Worm (Caenorhabditis elegans) whole organism, L4 larva: ENCODE results near the gene algn-13.
A peak's percentile ranks its signal among the peaks of the same experiment; 100 is the strongest.

Experiments
- F10B5.3 ChIP-seq: sonication (generic microtip); optimal IDR thresholded peaks from 2 replicates; lab custom pipeline; 2016; ENCODE audit warnings: mild to moderate bottlenecking, missing genetic modification characterization, missing compliant biosample characterization
- F44E2.7 ChIP-seq: fragments of 200-800 bp; sonication (Bioruptor generic); IDR thresholded peaks from 2 replicates; pipeline ENCODE4 v2.1.2; 2022; ENCODE audit warnings: missing genetic modification characterization, missing compliant biosample characterization
- R02D3.7 ChIP-seq: fragments of 150-350 bp; sonication (generic microtip); optimal IDR thresholded peaks from 3 replicates; lab custom pipeline; 2014; ENCODE audit warnings: missing biosample characterization, missing genetic modification characterization
- Y105C5A.15 ChIP-seq: fragments of 200-800 bp; sonication (Bioruptor generic); IDR thresholded peaks from 2 replicates; pipeline ENCODE4 v1.3.6; 2022; ENCODE audit warnings: missing genetic modification characterization, missing compliant biosample characterization
- Y48G9A.11 ChIP-seq: fragments of 200-800 bp; sonication (Bioruptor generic); IDR thresholded peaks from 2 replicates; pipeline ENCODE4 v1.3.6; 2022; ENCODE audit warnings: missing genetic modification reagents, missing genetic modification characterization, missing compliant biosample characterization
- Y75B8A.6 ChIP-seq: fragments of 200-800 bp; sonication (Bioruptor generic); IDR thresholded peaks from 2 replicates; pipeline ENCODE4 v1.3.6; 2022; ENCODE audit warnings: missing genetic modification reagents, missing genetic modification characterization, missing compliant biosample characterization
- aha-1 ChIP-seq: fragments of 150-350 bp; peaks from one replicate; lab custom pipeline; 2014; ENCODE audit warnings: missing biosample characterization, missing genetic modification characterization
- arid-1 ChIP-seq: fragments of 200-800 bp; sonication (Bioruptor generic); conservative IDR thresholded peaks from 2 replicates; pipeline ENCODE4 v1.3.6; 2022; ENCODE audit warnings: missing genetic modification reagents, missing genetic modification characterization, missing compliant biosample characterization
- attf-4 ChIP-seq: sonication (generic microtip); optimal IDR thresholded peaks from 3 replicates; lab custom pipeline; 2017; ENCODE audit warnings: missing biosample characterization, missing genetic modification characterization
- ceh-20 ChIP-seq: fragments of 200-800 bp; sonication (Bioruptor generic); IDR thresholded peaks from 2 replicates; pipeline ENCODE4 v1.3.6; 2022; ENCODE audit warnings: missing genetic modification reagents, missing genetic modification characterization, missing compliant biosample characterization
- ceh-32 ChIP-seq: sonication (generic microtip); optimal IDR thresholded peaks from 2 replicates; lab custom pipeline; 2016; ENCODE audit warnings: mild to moderate bottlenecking, missing genetic modification characterization, missing compliant biosample characterization; ENCODE audit not compliant: poor library complexity
- ceh-82 ChIP-seq: sonication (generic microtip); optimal IDR thresholded peaks from 2 replicates; lab custom pipeline; 2017; ENCODE audit warnings: missing biosample characterization, missing genetic modification characterization
- ces-1 ChIP-seq: fragments of 150-350 bp; sonication (generic microtip); optimal IDR thresholded peaks from 4 replicates; lab custom pipeline; 2014; ENCODE audit warnings: missing biosample characterization, missing genetic modification reagents, missing genetic modification characterization
- daf-16 ChIP-seq, 3 experiments: sonication (generic microtip); optimal IDR thresholded peaks; 2 replicates each; lab custom pipeline; 2016 to 2017; ENCODE audit warnings: missing genetic modification characterization in 3 of 3, missing genetic modification reagents in 3 of 3, mild to moderate bottlenecking in 2 of 3, missing compliant biosample characterization in 2 of 3, missing biosample characterization in 1 of 3, moderate library complexity in 1 of 3
- daf-19 ChIP-seq: fragments of 200-800 bp; sonication (Bioruptor generic); conservative IDR thresholded peaks from 2 replicates; pipeline ENCODE4 v1.3.6; 2022; ENCODE audit warnings: missing genetic modification characterization, missing compliant biosample characterization
- dmd-6 ChIP-seq: fragments of 200-800 bp; sonication (Bioruptor generic); IDR thresholded peaks from 2 replicates; pipeline ENCODE4 v1.3.6; 2022; ENCODE audit warnings: missing genetic modification reagents, missing genetic modification characterization, missing compliant biosample characterization
- dmd-8 ChIP-seq: fragments of 200-800 bp; sonication (Bioruptor generic); IDR thresholded peaks from 2 replicates; pipeline ENCODE4 v1.3.6; 2022; ENCODE audit warnings: missing genetic modification characterization, missing compliant biosample characterization
- dmd-9 ChIP-seq: fragments of 200-800 bp; sonication (Bioruptor generic); IDR thresholded peaks from 2 replicates; pipeline ENCODE4 v1.3.6; 2022; ENCODE audit warnings: missing genetic modification reagents, missing genetic modification characterization, missing compliant biosample characterization
- dve-1 ChIP-seq: sonication (generic microtip); optimal IDR thresholded peaks from 2 replicates; lab custom pipeline; 2017; ENCODE audit warnings: antibody characterized with exemption, mild to moderate bottlenecking, missing genetic modification characterization, missing compliant biosample characterization; ENCODE audit not compliant: insufficient read depth
- egl-43 ChIP-seq: fragments of 200-800 bp; sonication (Bioruptor generic); IDR thresholded peaks from 2 replicates; pipeline ENCODE4 v1.3.6; 2022; ENCODE audit warnings: missing genetic modification reagents, missing genetic modification characterization, missing compliant biosample characterization
- fkh-10 ChIP-seq: fragments of 150-350 bp; optimal IDR thresholded peaks from 2 replicates; lab custom pipeline; 2014; ENCODE audit warnings: missing biosample characterization, missing genetic modification reagents, missing genetic modification characterization
- gei-8 ChIP-seq: fragments of 200-800 bp; sonication (Bioruptor generic); optimal IDR thresholded peaks from 2 replicates; lab custom pipeline; 2018; ENCODE audit warnings: mild to moderate bottlenecking, missing genetic modification characterization, missing compliant biosample characterization
- hlh-30 ChIP-seq: sonication (generic microtip); optimal IDR thresholded peaks from 2 replicates; lab custom pipeline; 2017; ENCODE audit warnings: antibody characterized with exemption, mild to moderate bottlenecking, missing genetic modification characterization, missing compliant biosample characterization; ENCODE audit not compliant: insufficient read depth
- lin-13 ChIP-seq: fragments of 150-350 bp; optimal IDR thresholded peaks from 2 replicates; lab custom pipeline; 2014; ENCODE audit warnings: missing biosample characterization, missing genetic modification reagents, missing genetic modification characterization
- lin-39 ChIP-seq: fragments of 150-350 bp; optimal IDR thresholded peaks from 2 replicates; lab custom pipeline; 2014; ENCODE audit warnings: missing biosample characterization, missing genetic modification reagents, missing genetic modification characterization
- lir-3 ChIP-seq: sonication (generic microtip); optimal IDR thresholded peaks from 2 replicates; lab custom pipeline; 2016; ENCODE audit warnings: mild to moderate bottlenecking, missing genetic modification characterization, missing compliant biosample characterization
- madf-5 ChIP-seq, 2 experiments: fragments of 200-800 bp; sonication (Bioruptor generic); IDR thresholded peaks; 2 replicates each; pipeline ENCODE4 v1.3.6; 2022; ENCODE audit warnings: missing compliant biosample characterization in 2 of 2, missing genetic modification characterization in 2 of 2
- mes-2 ChIP-seq: sonication (generic microtip); optimal IDR thresholded peaks from 2 replicates; lab custom pipeline; 2016; ENCODE audit warnings: missing genotype, mild to moderate bottlenecking, missing genetic modification characterization, missing compliant biosample characterization; ENCODE audit not compliant: poor library complexity, severe bottlenecking
- mxl-2 ChIP-seq: fragments of 200-800 bp; sonication (Bioruptor generic); conservative IDR thresholded peaks from 2 replicates; pipeline ENCODE4 v1.3.6; 2022; ENCODE audit warnings: missing genetic modification reagents, missing genetic modification characterization, missing compliant biosample characterization
- nhr-28 ChIP-seq: fragments of 150-350 bp; optimal IDR thresholded peaks from 2 replicates; lab custom pipeline; 2014; ENCODE audit warnings: missing biosample characterization, missing genetic modification characterization
- nhr-48 ChIP-seq: sonication (generic microtip); optimal IDR thresholded peaks from 2 replicates; lab custom pipeline; 2016; ENCODE audit warnings: mild to moderate bottlenecking, missing genetic modification characterization, missing compliant biosample characterization
- nhr-6 ChIP-seq: fragments of 150-350 bp; optimal IDR thresholded peaks from 2 replicates; lab custom pipeline; 2014; ENCODE audit warnings: missing biosample characterization, missing genetic modification characterization
- pqm-1 ChIP-seq: sonication (generic microtip); optimal IDR thresholded peaks from 2 replicates; lab custom pipeline; 2017; ENCODE audit warnings: missing biosample characterization, missing genetic modification characterization
- rbr-2 ChIP-seq: sonication (generic microtip); optimal IDR thresholded peaks from 2 replicates; lab custom pipeline; 2016; ENCODE audit warnings: missing genotype, missing genetic modification characterization, missing compliant biosample characterization
- skn-1 ChIP-seq: fragments of 150-350 bp; optimal IDR thresholded peaks from 2 replicates; lab custom pipeline; 2014; ENCODE audit warnings: missing biosample characterization, missing genetic modification characterization
- snpc-4 ChIP-seq: fragments of 150-350 bp; optimal IDR thresholded peaks from 2 replicates; lab custom pipeline; 2014; ENCODE audit warnings: missing biosample characterization, missing genetic modification characterization
- spr-1 ChIP-seq: sonication (generic microtip); optimal IDR thresholded peaks from 2 replicates; lab custom pipeline; 2016; ENCODE audit warnings: mild to moderate bottlenecking, missing genetic modification characterization, missing compliant biosample characterization
- tag-97 ChIP-seq: fragments of 200-800 bp; sonication (Bioruptor generic); IDR thresholded peaks from 2 replicates; pipeline ENCODE4 v1.3.6; 2022; ENCODE audit warnings: missing genetic modification characterization, missing compliant biosample characterization
- unc-62 ChIP-seq, 3 experiments: fragments of 150-350 bp in 1 of 3; sonication (generic microtip); optimal IDR thresholded peaks in 2 of 3; peaks in 1 of 3; 1 replicate in 1 of 3; 2 replicates in 2 of 3; lab custom pipeline; 2014 to 2017; ENCODE audit warnings: missing biosample characterization in 3 of 3, missing genetic modification characterization in 3 of 3, missing genetic modification reagents in 3 of 3, missing genotype in 1 of 3
- vab-7 ChIP-seq: fragments of 200-800 bp; sonication (Bioruptor generic); IDR thresholded peaks from 2 replicates; pipeline ENCODE4 v1.3.6; 2022; ENCODE audit warnings: missing genetic modification reagents, missing genetic modification characterization, missing compliant biosample characterization
- zfp-2 ChIP-seq: sonication (generic microtip); optimal IDR thresholded peaks from 2 replicates; lab custom pipeline; 2016; ENCODE audit warnings: mild to moderate bottlenecking, missing genetic modification characterization, missing compliant biosample characterization

The algn-13 gene

DNA sequence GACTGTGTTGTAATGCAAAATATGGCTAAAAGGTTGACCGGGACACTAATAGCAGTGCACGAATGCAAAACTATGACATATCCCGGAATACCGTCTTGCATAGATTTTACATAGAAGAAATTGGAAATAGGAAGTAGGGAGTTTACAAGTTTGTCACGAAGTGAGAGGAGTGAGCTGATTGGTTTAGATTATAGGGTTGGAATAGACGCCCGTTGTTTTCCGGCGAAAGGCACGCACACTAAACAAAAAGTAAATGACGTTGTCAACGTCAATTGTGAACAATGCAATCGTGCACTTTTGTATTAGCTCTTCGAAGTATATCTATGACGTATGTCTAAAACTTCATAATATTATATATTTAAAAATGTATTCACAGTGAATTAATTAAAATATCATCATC lies 861 bp downstream of the algn-13 start, which contains the start of gene srh-24 (continued):
- TF ChIP-seq skn-1 (tag; lab: Kevin White, UChicago), result no peak
- TF ChIP-seq lir-3, result no peak

ce11 chrV:13958247-13958646 lies 3.5 kb downstream of the algn-13 start, which contains the start of gene R10D12.10:
Gene R10D12.10 (minus strand): TSS chrV:13958347.
- TF ChIP-seq Y75B8A.6 (GFP tag; lab: Robert Waterston, UW) (no peak), snpc-4 (no peak), zfp-2 (tag; lab: Kevin White, UChicago) (no peak), daf-16 (GFP tag; optimal IDR thresholded peaks at IDR 0.05; lab: Kevin White, UChicago) (no peak), daf-16 (tag; optimal IDR thresholded peaks at IDR 0.05; lab: Kevin White, UChicago) (no peak), dmd-9 (GFP tag; lab: Robert Waterston, UW) (no peak), spr-1 (tag; lab: Kevin White, UChicago) (no peak), dmd-8 (no peak), ces-1 (GFP tag; lab: Kevin White, UChicago) (no peak), ceh-32 (tag; lab: Kevin White, UChicago) (no peak), madf-5 (GFP tag; IDR thresholded peaks at IDR 0.05; lab: Robert Waterston, UW) (no peak), rbr-2 (tag; lab: Kevin White, UChicago) (no peak), attf-4 (tag; lab: Kevin White, UChicago) (no peak), lin-13 (GFP tag; lab: Kevin White, UChicago) (no peak), R02D3.7 (tag; lab: Kevin White, UChicago) (no peak), nhr-28 (no peak), ceh-82 (no peak)
- TF ChIP-seq, all 104 proteins: peak for 0

ce11 chrV:13957691-13958090 lies 4.1 kb downstream of the algn-13 start:
- TF ChIP-seq F10B5.3 (no peak), pqm-1 (no peak), unc-62 (GFP tag; optimal IDR thresholded peaks at IDR 0.05 in 1 of 2; lab: Kevin White, UChicago) (no peak), unc-62 (tag; optimal IDR thresholded peaks at IDR 0.05; lab: Kevin White, UChicago) (no peak), fkh-10 (no peak), aha-1 (tag; lab: Kevin White, UChicago) (peak; percentile 91), dmd-9 (GFP tag; lab: Robert Waterston, UW) (no peak), skn-1 (tag; lab: Kevin White, UChicago) (no peak)

- TF ChIP-seq ces-1 (GFP tag; lab: Kevin White, UChicago) (no peak), unc-62 (GFP tag; optimal IDR thresholded peaks at IDR 0.05 in 1 of 2; lab: Kevin White, UChicago) (peak in 1 of 2 experiments; percentile 91), unc-62 (tag; optimal IDR thresholded peaks at IDR 0.05; lab: Kevin White, UChicago) (no peak), tag-97 (GFP tag; lab: Robert Waterston, UW) (no peak), daf-16 (GFP tag; optimal IDR thresholded peaks at IDR 0.05; lab: Kevin White, UChicago) (no peak), daf-16 (tag; optimal IDR thresholded peaks at IDR 0.05; lab: Kevin White, UChicago) (peak; percentile 29), dve-1 (tag; lab: Kevin White, UChicago) (peak; percentile 18), gei-8 (GFP tag; lab: Kevin White, UChicago) (no peak), vab-7 (GFP tag; lab: Robert Waterston, UW) (no peak)
These were observed 6.2 kb downstream of the algn-13 start for ce11 chrV:13955370-13956089.

- TF ChIP-seq Y48G9A.11 (GFP tag; lab: Robert Waterston, UW) (no peak), Y105C5A.15 (GFP tag; lab: Robert Waterston, UW) (no peak), arid-1 (GFP tag; lab: Robert Waterston, UW) (no peak), nhr-48 (tag; lab: Kevin White, UChicago) (no peak), mxl-2 (no peak), pqm-1 (peak; percentile 17), egl-43 (GFP tag; lab: Robert Waterston, UW) (no peak), nhr-6 (tag; lab: Kevin White, UChicago) (no peak), nhr-28 (peak; percentile 87), hlh-30 (no peak), dmd-6 (GFP tag; lab: Robert Waterston, UW) (no peak), ceh-20 (GFP tag; lab: Robert Waterston, UW) (no peak), mes-2 (tag; lab: Kevin White, UChicago) (no peak), R02D3.7 (tag; lab: Kevin White, UChicago) (no peak), aha-1 (tag; lab: Kevin White, UChicago) (peak; percentile 7), lin-39 (no peak), daf-19 (no peak), F44E2.7 (GFP tag; lab: Robert Waterston, UW) (no peak), Y75B8A.6 (GFP tag; lab: Robert Waterston, UW) (no peak)
These were observed 7.7 kb downstream of the algn-13 start, which contains the start of gene swt-6 for ce11 chrV:13954056-13954455. Gene swt-6 (plus strand): TSS chrV:13954356.
